Fruit fly (Drosophila melanogaster) whole organism, embryonic: ENCODE data around the gene CG5966.

ENCODE experiments used
- Atf6 ChIP-seq: fragments of 200-800 bp; sonication (Bioruptor generic); IDR thresholded peaks from 2 replicates; pipeline ENCODE4 v1.3.6; 2022; ENCODE audit warnings: missing biosample characterization, missing genetic modification characterization
- CG10431 ChIP-seq: fragments of 200-800 bp; sonication (Bioruptor generic); optimal IDR thresholded peaks from 3 replicates; lab custom pipeline; 2018; ENCODE audit warnings: missing biosample characterization, mild to moderate bottlenecking, missing genetic modification characterization
- CG10565 ChIP-seq: fragments of 200-800 bp; sonication (Bioruptor generic); optimal IDR thresholded peaks from 3 replicates; lab custom pipeline; 2016; ENCODE audit warnings: missing biosample characterization, mild to moderate bottlenecking, missing genetic modification characterization
- CG13296 ChIP-seq: fragments of 200-800 bp; sonication (Bioruptor generic); optimal IDR thresholded peaks from 3 replicates; lab custom pipeline; 2018; ENCODE audit warnings: missing biosample characterization, mild to moderate bottlenecking, missing genetic modification characterization
- CG14860 ChIP-seq: fragments of 200-800 bp; sonication (Bioruptor generic); IDR thresholded peaks from 3 replicates; pipeline ENCODE4 v1.3.6; 2022; ENCODE audit warnings: missing biosample characterization, missing genetic modification characterization; ENCODE audit not compliant: partially characterized antibody
- CG15073 ChIP-seq: fragments of 200-800 bp; sonication (Bioruptor generic); optimal IDR thresholded peaks from 2 replicates; lab custom pipeline; 2016; ENCODE audit warnings: missing biosample characterization, missing genetic modification characterization
- CG17328 ChIP-seq: fragments of 200-800 bp; sonication (Bioruptor generic); IDR thresholded peaks from 2 replicates; pipeline ENCODE4 v1.3.6; 2022; ENCODE audit warnings: missing biosample characterization, missing genetic modification characterization
- CG1832 ChIP-seq: fragments of 200-800 bp; sonication (Bioruptor generic); optimal IDR thresholded peaks from 2 replicates; lab custom pipeline; 2017; ENCODE audit warnings: missing biosample characterization, mild to moderate bottlenecking, missing genetic modification characterization, inconsistent platforms
- CG2120 ChIP-seq: fragments of 200-800 bp; sonication (Bioruptor generic); optimal IDR thresholded peaks from 3 replicates; lab custom pipeline; 2016; ENCODE audit warnings: missing biosample characterization, missing genetic modification characterization
- CG2712 ChIP-seq: fragments of 200-800 bp; optimal IDR thresholded peaks from 3 replicates; lab custom pipeline; 2019; ENCODE audit warnings: missing biosample characterization, mild to moderate bottlenecking, missing genetic modification characterization, moderate library complexity
- CG30020 ChIP-seq: fragments of 200-800 bp; optimal IDR thresholded peaks from 2 replicates; lab custom pipeline; 2019; ENCODE audit warnings: missing biosample characterization, mild to moderate bottlenecking, missing genetic modification characterization, moderate library complexity
- CG30403 ChIP-seq: fragments of 200-800 bp; sonication (Bioruptor generic); optimal IDR thresholded peaks from 3 replicates; lab custom pipeline; 2016; ENCODE audit warnings: missing biosample characterization, missing genetic modification characterization
- CG31365 ChIP-seq: fragments of 200-800 bp; sonication (Bioruptor generic); optimal IDR thresholded peaks from 2 replicates; lab custom pipeline; 2018; ENCODE audit warnings: missing biosample characterization, mild to moderate bottlenecking, missing genetic modification characterization
- CG32772 ChIP-seq: fragments of 200-800 bp; sonication (Bioruptor generic); IDR thresholded peaks from 2 replicates; pipeline ENCODE4 v1.3.6; 2022; ENCODE audit warnings: missing biosample characterization, missing genetic modification characterization
- CG33557 ChIP-seq: fragments of 200-800 bp; sonication (Bioruptor generic); optimal IDR thresholded peaks from 2 replicates; lab custom pipeline; 2019; ENCODE audit warnings: missing biosample characterization, mild to moderate bottlenecking, missing genetic modification characterization, moderate library complexity
- CG3407 ChIP-seq: fragments of 200-800 bp; sonication (Bioruptor generic); optimal IDR thresholded peaks from 2 replicates; lab custom pipeline; 2018; ENCODE audit warnings: missing biosample characterization, mild to moderate bottlenecking, missing genetic modification characterization
- CG3726 ChIP-seq: fragments of 200-800 bp; sonication (Bioruptor generic); IDR thresholded peaks from 3 replicates; pipeline ENCODE4, ENCODE4 v1.3.6; 2022; ENCODE audit warnings: missing biosample characterization, missing genetic modification characterization
- CG7786 ChIP-seq: fragments of 200-800 bp; sonication (Bioruptor generic); optimal IDR thresholded peaks from 2 replicates; lab custom pipeline; 2016; ENCODE audit warnings: missing biosample characterization, missing genetic modification characterization
- CG8924 ChIP-seq: fragments of 200-800 bp; optimal IDR thresholded peaks from 3 replicates; lab custom pipeline; 2019; ENCODE audit warnings: missing biosample characterization, mild to moderate bottlenecking, missing genetic modification characterization, moderate library complexity
- D19B ChIP-seq: fragments of 200-800 bp; sonication (Bioruptor generic); optimal IDR thresholded peaks from 2 replicates; lab custom pipeline; 2017; ENCODE audit warnings: missing biosample characterization, mild to moderate bottlenecking, missing genetic modification characterization
- Drgx ChIP-seq: fragments of 200-800 bp; sonication (Bioruptor generic); IDR thresholded peaks from 2 replicates; pipeline ENCODE4 v1.3.6; 2022; ENCODE audit warnings: missing biosample characterization, missing genetic modification characterization
- E2f2 ChIP-seq: fragments of 200-800 bp; sonication (Bioruptor generic); IDR thresholded peaks from 2 replicates; pipeline ENCODE4 v1.3.6; 2022; ENCODE audit warnings: missing biosample characterization, missing genetic modification characterization
- Ets65A ChIP-seq: fragments of 200-800 bp; sonication (Bioruptor generic); peaks from one replicate; lab custom pipeline; 2016; ENCODE audit warnings: missing biosample characterization, missing genetic modification characterization
- HLH4C ChIP-seq: fragments of 200-800 bp; sonication (Bioruptor generic); IDR thresholded peaks from 3 replicates; pipeline ENCODE4 v1.3.6; 2022; ENCODE audit warnings: missing biosample characterization, missing genetic modification characterization; ENCODE audit not compliant: partially characterized antibody
- Hmr ChIP-seq: fragments of 200-800 bp; sonication (Bioruptor generic); optimal IDR thresholded peaks from 3 replicates; lab custom pipeline; 2017; ENCODE audit warnings: mild to moderate bottlenecking, missing biosample characterization, missing genetic modification reagents, missing genetic modification characterization
- Hr39 ChIP-seq: fragments of >200 bp; optimal IDR thresholded peaks from 2 replicates; lab custom pipeline; 2017
- Mad ChIP-seq: fragments of 200-800 bp; sonication (Bioruptor generic); optimal IDR thresholded peaks from 2 replicates; lab custom pipeline; 2016; ENCODE audit warnings: missing biosample characterization, missing genetic modification characterization
- Mrtf ChIP-seq: fragments of 200-800 bp; sonication (Bioruptor generic); IDR thresholded peaks from 3 replicates; pipeline ENCODE4 v1.3.6; 2022; ENCODE audit warnings: missing biosample characterization, missing genetic modification characterization
- Myb ChIP-seq: fragments of 200-800 bp; sonication (Bioruptor generic); optimal IDR thresholded peaks from 2 replicates; lab custom pipeline; 2016; ENCODE audit warnings: missing biosample characterization, missing genetic modification characterization
- Rfx ChIP-seq: fragments of 200-800 bp; sonication (Bioruptor generic); IDR thresholded peaks from 2 replicates; pipeline ENCODE4 v1.3.6; 2022; ENCODE audit warnings: missing biosample characterization, missing genetic modification characterization
- Sry-δ ChIP-seq: fragments of 200-800 bp; sonication (Bioruptor generic); optimal IDR thresholded peaks from 2 replicates; lab custom pipeline; 2016; ENCODE audit warnings: missing biosample characterization, missing genetic modification characterization
- Tbp ChIP-seq: fragments of >200 bp; optimal IDR thresholded peaks from 2 replicates; lab custom pipeline; 2018; ENCODE audit warnings: missing biosample characterization, missing genetic modification characterization
- crc ChIP-seq: fragments of 200-800 bp; sonication (Bioruptor generic); optimal IDR thresholded peaks from 2 replicates; lab custom pipeline; 2016; ENCODE audit warnings: missing biosample characterization, missing genetic modification characterization
- cwo ChIP-seq: fragments of 200-800 bp; sonication (Bioruptor generic); optimal IDR thresholded peaks from 3 replicates; lab custom pipeline; 2017; ENCODE audit warnings: missing biosample characterization, missing genetic modification characterization, mild to moderate bottlenecking, moderate library complexity, missing genetic modification reagents
- fd3F ChIP-seq: fragments of 200-800 bp; sonication (Bioruptor generic); optimal IDR thresholded peaks from 2 replicates; lab custom pipeline; 2018; ENCODE audit warnings: missing biosample characterization, mild to moderate bottlenecking, missing genetic modification characterization, moderate library complexity
- fd96Cb ChIP-seq: fragments of 200-800 bp; sonication (Bioruptor generic); optimal IDR thresholded peaks from 2 replicates; lab custom pipeline; 2018; ENCODE audit warnings: missing biosample characterization, mild to moderate bottlenecking, missing genetic modification characterization, moderate library complexity
- fru ChIP-seq: fragments of >200 bp; optimal IDR thresholded peaks from 2 replicates; lab custom pipeline; 2017
- ken ChIP-seq: fragments of 200-800 bp; sonication (Bioruptor generic); IDR thresholded peaks from 3 replicates; pipeline ENCODE4 v1.3.6; 2022; ENCODE audit warnings: missing biosample characterization, missing genetic modification characterization
- klu ChIP-seq: fragments of 200-800 bp; sonication (Bioruptor generic); IDR thresholded peaks from 2 replicates; pipeline ENCODE4 v1.3.6; 2022; ENCODE audit warnings: missing biosample characterization, missing genetic modification characterization
- luna ChIP-seq: fragments of 200-800 bp; sonication (Bioruptor generic); optimal IDR thresholded peaks from 2 replicates; lab custom pipeline; 2016; ENCODE audit warnings: missing biosample characterization, missing genetic modification characterization
- nau ChIP-seq: fragments of 200-800 bp; sonication (Bioruptor generic); optimal IDR thresholded peaks from 3 replicates; lab custom pipeline; 2017; ENCODE audit warnings: missing biosample characterization, mild to moderate bottlenecking, missing genetic modification characterization, missing genetic modification reagents
- nerfin-2 ChIP-seq: fragments of 200-800 bp; sonication (Bioruptor generic); IDR thresholded peaks from 2 replicates; pipeline ENCODE4 v1.3.6; 2022; ENCODE audit warnings: missing biosample characterization, missing genetic modification characterization; ENCODE audit not compliant: partially characterized antibody
- nmo ChIP-seq: fragments of 200-800 bp; sonication (Bioruptor generic); optimal IDR thresholded peaks from 2 replicates; lab custom pipeline; 2018; ENCODE audit warnings: missing biosample characterization, mild to moderate bottlenecking, missing genetic modification characterization, moderate library complexity
- oc ChIP-seq: fragments of 200-800 bp; sonication (Bioruptor generic); optimal IDR thresholded peaks from 2 replicates; lab custom pipeline; 2018; ENCODE audit warnings: missing biosample characterization, mild to moderate bottlenecking, missing genetic modification characterization, moderate library complexity
- otp ChIP-seq: fragments of 200-800 bp; sonication (Bioruptor generic); IDR thresholded peaks from 3 replicates; pipeline ENCODE4, ENCODE4 v1.3.6; 2022; ENCODE audit warnings: missing biosample characterization, missing genetic modification characterization
- p53 ChIP-seq: fragments of 200-800 bp; sonication (Bioruptor generic); optimal IDR thresholded peaks from 2 replicates; lab custom pipeline; 2016; ENCODE audit warnings: missing biosample characterization, missing genetic modification characterization
- ro ChIP-seq: fragments of 200-800 bp; sonication (Bioruptor generic); IDR thresholded peaks from 2 replicates; pipeline ENCODE4 v1.3.6; 2022; ENCODE audit warnings: missing biosample characterization, missing genetic modification characterization
- schlank ChIP-seq: fragments of 200-800 bp; sonication (Bioruptor generic); optimal IDR thresholded peaks from 2 replicates; lab custom pipeline; 2018; ENCODE audit warnings: missing biosample characterization, mild to moderate bottlenecking, missing genetic modification characterization
- sima ChIP-seq: fragments of 200-800 bp; sonication (Bioruptor generic); optimal IDR thresholded peaks from 2 replicates; lab custom pipeline; 2016; ENCODE audit warnings: missing biosample characterization, missing genetic modification characterization
- sisA ChIP-seq: fragments of 200-800 bp; sonication (Bioruptor generic); IDR thresholded peaks from 2 replicates; pipeline ENCODE4 v1.3.6; 2022; ENCODE audit warnings: missing biosample characterization, missing genetic modification characterization
- vfl ChIP-seq: fragments of 200-800 bp; sonication (Bioruptor generic); optimal IDR thresholded peaks from 2 replicates; lab custom pipeline; 2016; ENCODE audit warnings: missing biosample characterization, missing genetic modification characterization
- wdn ChIP-seq: fragments of 200-800 bp; sonication (Bioruptor generic); IDR thresholded peaks from 2 replicates; pipeline ENCODE4 v1.3.6; 2022; ENCODE audit warnings: missing biosample characterization, missing genetic modification characterization
- wor ChIP-seq: fragments of 200-800 bp; sonication (Bioruptor generic); IDR thresholded peaks from 2 replicates; pipeline ENCODE4 v1.3.6; 2022; ENCODE audit warnings: missing biosample characterization, missing genetic modification characterization

CG5966 gene

dm6 chrX:6024638-6025037 lies 36.0 kb downstream of the CG5966 start (continued):
- no peak for TF ChIP-seq cwo
- no peak for TF ChIP-seq CG30020 (tag; lab: Kevin White, UChicago)
- no peak for TF ChIP-seq CG33557
- no peak for TF ChIP-seq CG10565 (GFP tag; lab: Kevin White, UChicago)
- TF ChIP-seq Ets65A (GFP tag; lab: Kevin White, UChicago) = peak; percentile 96
- TF ChIP-seq Mad (GFP tag; lab: Kevin White, UChicago) = no peak
- no peak for TF ChIP-seq nerfin-2 (GFP tag; lab: Robert Waterston, UW)
- peak; percentile 44 for TF ChIP-seq oc (tag; lab: Kevin White, UChicago)
- TF ChIP-seq ro = no peak
- TF ChIP-seq HLH4C (GFP tag; lab: Robert Waterston, UW) = no peak
- peak; percentile 53 for TF ChIP-seq CG8924 (tag; lab: Kevin White, UChicago)
- TF ChIP-seq CG13296 (GFP tag; lab: Kevin White, UChicago) = no peak
- no peak for TF ChIP-seq fru (lab: Kevin White, UChicago)
- TF ChIP-seq CG14860 (GFP tag; lab: Robert Waterston, UW) = no peak
- TF ChIP-seq wdn (GFP tag; lab: Robert Waterston, UW) = no peak
- TF ChIP-seq nau = no peak
- 0 out of 3 replicates have a peak, but pooled peaks have one; percentile 39 for TF ChIP-seq otp (GFP tag; lab: Robert Waterston, UW)
- TF ChIP-seq CG31365 (tag; lab: Kevin White, UChicago) = no peak
- TF ChIP-seq CG32772 (GFP tag; lab: Robert Waterston, UW) = no peak; the same call in 1 of the 2 replicates
- TF ChIP-seq Sry-δ (GFP tag; lab: Kevin White, UChicago) = no peak
- no peak for TF ChIP-seq Hmr (GFP tag; lab: Kevin White, UChicago)
- TF ChIP-seq p53 = no peak
- peak; percentile 57 for TF ChIP-seq CG30403 (GFP tag; lab: Kevin White, UChicago)
- TF ChIP-seq CG3407 (GFP tag; lab: Kevin White, UChicago) = peak; percentile 49
- TF ChIP-seq CG7786 (GFP tag; lab: Kevin White, UChicago) = peak; percentile 39
- peak; percentile 50 for TF ChIP-seq fd96Cb
- TF ChIP-seq nmo (GFP tag; lab: Kevin White, UChicago) = peak; percentile 51
- TF ChIP-seq Myb (GFP tag; lab: Kevin White, UChicago) = peak; percentile 3
- no peak for TF ChIP-seq CG2120 (GFP tag; lab: Kevin White, UChicago)
- no peak for TF ChIP-seq sima (GFP tag; lab: Kevin White, UChicago)
- 0 out of 3 replicates have a peak, but pooled peaks have one; percentile 5 for TF ChIP-seq Mrtf (GFP tag; lab: Robert Waterston, UW)
- TF ChIP-seq CG15073 (GFP tag; lab: Kevin White, UChicago) = no peak
- TF ChIP-seq CG1832 (GFP tag; lab: Kevin White, UChicago) = no peak
- no peak for TF ChIP-seq schlank (tag; lab: Kevin White, UChicago)
- TF ChIP-seq wor (GFP tag; lab: Robert Waterston, UW) = no peak
- no peak for TF ChIP-seq luna (GFP tag; lab: Kevin White, UChicago)
- no peak for TF ChIP-seq Hr39 (lab: Kevin White, UChicago)
- TF ChIP-seq ken = 0 out of 3 replicates have a peak, but pooled peaks have one; percentile 17
- no peak for TF ChIP-seq crc (GFP tag; lab: Kevin White, UChicago)
- no peak for TF ChIP-seq Rfx (GFP tag; lab: Robert Waterston, UW)
- peak; percentile 67 for TF ChIP-seq CG17328
- no peak for TF ChIP-seq E2f2 (GFP tag; lab: Robert Waterston, UW)
- TF ChIP-seq Tbp (GFP tag; lab: Kevin White, UChicago) = no peak
- TF ChIP-seq klu (GFP tag; lab: Robert Waterston, UW) = no peak
- no peak for TF ChIP-seq Drgx (GFP tag; lab: Robert Waterston, UW)
- TF ChIP-seq CG3726 (GFP tag; lab: Robert Waterston, UW) = 0 out of 3 replicates have a peak, but pooled peaks have one; percentile 20
- peak; percentile 4 for TF ChIP-seq vfl (GFP tag; lab: Kevin White, UChicago)
- TF ChIP-seq CG10431 (GFP tag; lab: Kevin White, UChicago) = no peak
- peak; percentile 74 for TF ChIP-seq CG2712 (tag; lab: Kevin White, UChicago)
- no peak for TF ChIP-seq D19B (GFP tag; lab: Kevin White, UChicago)
- TF ChIP-seq fd3F = no peak
- no peak for TF ChIP-seq Atf6
- TF ChIP-seq sisA (GFP tag; lab: Robert Waterston, UW) = peak; percentile 57
